Fruit fly (Drosophila melanogaster) whole organism, wandering third instar larva: ENCODE results near the gene Sod1.

Experiments
- CG32264 ChIP-seq: fragments of 200-800 bp; sonication (Bioruptor generic); optimal IDR thresholded peaks from 2 replicates; lab custom pipeline; 2016; ENCODE audit warnings: missing biosample characterization, missing genetic modification characterization
- CG9705 ChIP-seq: fragments of 200-800 bp; sonication (Bioruptor generic); optimal IDR thresholded peaks from 2 replicates; lab custom pipeline; 2018; ENCODE audit warnings: missing biosample characterization, mild to moderate bottlenecking, missing genetic modification characterization
- CrebA ChIP-seq: fragments of 200-800 bp; sonication (Bioruptor generic); optimal IDR thresholded peaks from 2 replicates; lab custom pipeline; 2016; ENCODE audit warnings: missing biosample characterization, mild to moderate bottlenecking, missing genetic modification characterization, borderline replicate concordance
- Dfd ChIP-seq: fragments of >200 bp; optimal IDR thresholded peaks from 2 replicates; lab custom pipeline; 2017; ENCODE audit warnings: missing biosample characterization, missing genetic modification characterization
- Dif ChIP-seq: fragments of 200-275, 200-300 bp; sonication (Bioruptor generic); optimal IDR thresholded peaks from 2 replicates; lab custom pipeline; 2018; ENCODE audit warnings: missing biosample characterization, missing genetic modification characterization; ENCODE audit not compliant: partially characterized antibody
- GATAd ChIP-seq: sonication (Bioruptor generic); optimal IDR thresholded peaks from 2 replicates; lab custom pipeline; 2016; ENCODE audit warnings: missing biosample characterization, missing genetic modification characterization
- HLH106 ChIP-seq: fragments of 200-800 bp; optimal IDR thresholded peaks from 3 replicates; lab custom pipeline; 2019; ENCODE audit warnings: missing biosample characterization, mild to moderate bottlenecking, missing genetic modification characterization, moderate library complexity
- Hnf4 ChIP-seq: fragments of 200-800 bp; sonication (Bioruptor generic); optimal IDR thresholded peaks from 2 replicates; lab custom pipeline; 2016; ENCODE audit warnings: missing biosample characterization, mild to moderate bottlenecking, missing genetic modification characterization
- Hr78 ChIP-seq: fragments of >200 bp; optimal IDR thresholded peaks from 2 replicates; lab custom pipeline; 2017; ENCODE audit warnings: missing biosample characterization, missing genetic modification characterization
- Hr83 ChIP-seq: fragments of 200-300 bp; sonication (Bioruptor generic); optimal IDR thresholded peaks from 2 replicates; lab custom pipeline; 2016; ENCODE audit warnings: missing biosample characterization, mild to moderate bottlenecking, missing genetic modification characterization, moderate library complexity; ENCODE audit not compliant: poor library complexity, severe bottlenecking
- Jra ChIP-seq: sonication (Bioruptor generic); optimal IDR thresholded peaks from 2 replicates; lab custom pipeline; 2016; ENCODE audit warnings: missing biosample characterization, missing genetic modification characterization
- Mio ChIP-seq: sonication (Bioruptor generic); optimal IDR thresholded peaks from 2 replicates; lab custom pipeline; 2016; ENCODE audit warnings: missing biosample characterization, missing genetic modification characterization
- Myc ChIP-seq: fragments of >200 bp; optimal IDR thresholded peaks from 2 replicates; lab custom pipeline; 2017
- N ChIP-seq: fragments of >200 bp; optimal IDR thresholded peaks from 2 replicates; lab custom pipeline; 2018; ENCODE audit warnings: missing biosample characterization, missing external identifiers, missing genetic modification characterization
- OdsH ChIP-seq: fragments of 200-800 bp; sonication (Bioruptor generic); optimal IDR thresholded peaks from 2 replicates; lab custom pipeline; 2016; ENCODE audit warnings: missing biosample characterization, mild to moderate bottlenecking, missing genetic modification characterization
- Rel ChIP-seq, 2 experiments: fragments of 200-800 bp; sonication (Bioruptor generic) in 1 of 2; optimal IDR thresholded peaks; 2 replicates in 1 of 2; 3 replicates in 1 of 2; lab custom pipeline; 2016 to 2019; ENCODE audit warnings: mild to moderate bottlenecking in 2 of 2, missing biosample characterization in 2 of 2, missing genetic modification characterization in 2 of 2, moderate library complexity in 1 of 2
- Sp1 ChIP-seq: fragments of 200-800 bp; sonication (Bioruptor generic); optimal IDR thresholded peaks from 3 replicates; lab custom pipeline; 2019; ENCODE audit warnings: missing biosample characterization, mild to moderate bottlenecking, missing genetic modification characterization, moderate library complexity
- br ChIP-seq: fragments of 200-800 bp; sonication (Bioruptor generic); optimal IDR thresholded peaks from 2 replicates; lab custom pipeline; 2016; ENCODE audit warnings: missing biosample characterization, missing genetic modification characterization
- brk ChIP-seq: fragments of 200-800 bp; sonication (Bioruptor generic); optimal IDR thresholded peaks from 2 replicates; lab custom pipeline; 2016; ENCODE audit warnings: missing biosample characterization, mild to moderate bottlenecking, missing genetic modification characterization
- dl ChIP-seq, 2 experiments: fragments of 175-275, 200-275 bp in 1 of 2; fragments of 200-275 bp in 1 of 2; sonication (Bioruptor generic); optimal IDR thresholded peaks; lab custom pipeline; 2018; ENCODE audit warnings: mild to moderate bottlenecking in 2 of 2, missing biosample characterization in 2 of 2, missing genetic modification characterization in 2 of 2, moderate library complexity in 2 of 2; ENCODE audit not compliant: partially characterized antibody in 2 of 2, insufficient read depth in 1 of 2
- dmrt93B ChIP-seq: fragments of 200-800 bp; sonication (Bioruptor generic); optimal IDR thresholded peaks from 2 replicates; lab custom pipeline; 2018; ENCODE audit warnings: missing biosample characterization, mild to moderate bottlenecking, missing genetic modification characterization
- dsf ChIP-seq: sonication (Bioruptor generic); optimal IDR thresholded peaks from 2 replicates; lab custom pipeline; 2016; ENCODE audit warnings: missing biosample characterization, missing genetic modification characterization, borderline replicate concordance
- ey ChIP-seq: fragments of 200-800 bp; sonication (Bioruptor generic); optimal IDR thresholded peaks from 2 replicates; lab custom pipeline; 2016; ENCODE audit warnings: missing biosample characterization, missing genetic modification characterization
- foxo ChIP-seq, 2 experiments: fragments of 200-800 bp; sonication (Bioruptor generic); optimal IDR thresholded peaks; 2 replicates in 1 of 2; 3 replicates in 1 of 2; lab custom pipeline; 2016 to 2017; ENCODE audit warnings: missing biosample characterization in 2 of 2, missing genetic modification characterization in 2 of 2
- fru ChIP-seq: fragments of 200-800 bp; sonication (Bioruptor generic); optimal IDR thresholded peaks from 3 replicates; lab custom pipeline; 2016; ENCODE audit warnings: missing biosample characterization, mild to moderate bottlenecking, missing genetic modification characterization
- h ChIP-seq: fragments of 200-800 bp; sonication (Bioruptor generic); optimal IDR thresholded peaks from 3 replicates; lab custom pipeline; 2016; ENCODE audit warnings: missing biosample characterization, mild to moderate bottlenecking, missing genetic modification characterization
- jim ChIP-seq: fragments of 175-275, 200-325 bp; sonication (Bioruptor generic); optimal IDR thresholded peaks from 2 replicates; lab custom pipeline; 2016; ENCODE audit warnings: missing biosample characterization, mild to moderate bottlenecking, missing genetic modification characterization
- lola ChIP-seq: fragments of >200 bp; optimal IDR thresholded peaks from 2 replicates; lab custom pipeline; 2017; ENCODE audit warnings: missing biosample characterization, missing genetic modification characterization
- pan ChIP-seq: fragments of >200 bp; optimal IDR thresholded peaks from 2 replicates; lab custom pipeline; 2017
- psq ChIP-seq: fragments of 200-800 bp; sonication (Bioruptor generic); optimal IDR thresholded peaks from 3 replicates; lab custom pipeline; 2017; ENCODE audit warnings: missing biosample characterization, mild to moderate bottlenecking, missing genetic modification characterization, moderate library complexity
- rgr ChIP-seq: fragments of 200-800 bp; sonication (Bioruptor generic); optimal IDR thresholded peaks from 3 replicates; lab custom pipeline; 2016; ENCODE audit warnings: missing biosample characterization, mild to moderate bottlenecking, missing genetic modification characterization
- sage ChIP-seq: fragments of 200-800 bp; sonication (Bioruptor generic); optimal IDR thresholded peaks from 2 replicates; lab custom pipeline; 2016; ENCODE audit warnings: missing biosample characterization, mild to moderate bottlenecking, missing genetic modification characterization
- sv ChIP-seq: fragments of 200-800 bp; sonication (Bioruptor generic); optimal IDR thresholded peaks from 3 replicates; lab custom pipeline; 2016; ENCODE audit warnings: missing biosample characterization, missing genetic modification characterization
- tai ChIP-seq: sonication (Bioruptor generic); optimal IDR thresholded peaks from 2 replicates; lab custom pipeline; 2016; ENCODE audit warnings: missing biosample characterization, missing genetic modification characterization
- usp ChIP-seq: fragments of >200 bp; optimal IDR thresholded peaks from 2 replicates; lab custom pipeline; 2017; ENCODE audit warnings: missing biosample characterization, missing genetic modification characterization
- woc ChIP-seq: sonication (Bioruptor generic); optimal IDR thresholded peaks from 2 replicates; lab custom pipeline; 2016; ENCODE audit warnings: missing biosample characterization, mild to moderate bottlenecking, missing genetic modification characterization

The Sod1 gene

DNA sequence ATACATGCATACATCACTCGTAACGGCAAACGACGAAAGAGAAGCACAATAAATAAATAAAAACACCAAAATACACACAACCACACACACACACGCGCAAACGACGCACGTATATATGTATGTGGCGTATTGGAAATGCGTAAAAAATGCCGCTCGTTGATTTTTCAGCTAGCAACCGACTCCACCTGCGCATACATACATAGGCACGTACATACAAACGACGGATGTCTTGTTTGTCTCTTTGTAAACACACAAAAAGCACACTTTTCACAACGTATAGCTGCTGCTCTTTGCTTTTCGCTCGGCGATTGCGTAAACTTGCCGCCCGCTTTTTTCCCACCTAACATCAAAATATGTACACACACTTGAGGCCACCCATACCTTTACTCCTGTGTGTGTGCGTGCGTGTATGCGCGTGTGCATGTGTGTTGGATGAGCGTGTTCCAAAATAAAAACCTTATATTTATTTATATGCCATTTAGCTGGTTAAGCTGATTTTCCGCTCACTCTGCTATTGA lies 6.4 kb upstream of the Sod1 start:
- peak; percentile 34 for TF ChIP-seq h
- TF ChIP-seq Hr78 (GFP tag; lab: Kevin White, UChicago), result no peak
- TF ChIP-seq br (GFP tag; lab: Kevin White, UChicago), result no peak
- no peak for TF ChIP-seq rgr (GFP tag; lab: Kevin White, UChicago)
- no peak for TF ChIP-seq foxo (GFP tag; optimal IDR thresholded peaks at IDR 0.05; lab: Kevin White, UChicago)
- no peak for TF ChIP-seq ey (GFP tag; lab: Kevin White, UChicago)
- no peak for TF ChIP-seq lola (GFP tag; lab: Kevin White, UChicago)
- peak; percentile 18 for TF ChIP-seq psq (GFP tag; lab: Kevin White, UChicago)
- TF ChIP-seq Hr83 (GFP tag; lab: Kevin White, UChicago), result no peak
- no peak for TF ChIP-seq HLH106
- TF ChIP-seq CG32264 (GFP tag; lab: Kevin White, UChicago), result no peak
- peak; percentile 3 for TF ChIP-seq sv
- TF ChIP-seq Dfd, result no peak
- no peak for TF ChIP-seq Mio (GFP tag; lab: Kevin White, UChicago)
- no peak for TF ChIP-seq tai (GFP tag; lab: Kevin White, UChicago)
- no peak for TF ChIP-seq CrebA (GFP tag; lab: Kevin White, UChicago)
- TF ChIP-seq CG9705 (GFP tag; lab: Kevin White, UChicago), result no peak
- TF ChIP-seq usp (GFP tag; lab: Kevin White, UChicago), result no peak
- TF ChIP-seq Dif (GFP tag; lab: Kevin White, UChicago), result no peak
- no peak for TF ChIP-seq woc
- TF ChIP-seq Jra (GFP tag; lab: Kevin White, UChicago), result no peak
- no peak for TF ChIP-seq brk (GFP tag; lab: Kevin White, UChicago)
- TF ChIP-seq Rel (GFP tag; optimal IDR thresholded peaks at IDR 0.05; lab: Kevin White, UChicago), result no peak
- no peak for TF ChIP-seq Rel (tag; optimal IDR thresholded peaks at IDR 0.05; lab: Kevin White, UChicago)
- TF ChIP-seq jim, result peak; percentile 12
- peak; percentile 82 for TF ChIP-seq N (GFP tag; lab: Kevin White, UChicago)
- no peak for TF ChIP-seq sage (GFP tag; lab: Kevin White, UChicago)

dm6 chr3L:11119396-11119900 lies 5.9 kb upstream of the Sod1 start:
- TF ChIP-seq dl (GFP tag; optimal IDR thresholded peaks at IDR 0.05; lab: Kevin White, UChicago; ENCODE audit: insufficient read depth in 1 of 2, partially characterized antibody in 2 of 2) (no peak), Rel (GFP tag; optimal IDR thresholded peaks at IDR 0.05; lab: Kevin White, UChicago) (no peak), Rel (tag; optimal IDR thresholded peaks at IDR 0.05; lab: Kevin White, UChicago) (no peak), HLH106 (peak; percentile 30), ey (GFP tag; lab: Kevin White, UChicago) (peak; percentile 18), dmrt93B (GFP tag; lab: Kevin White, UChicago) (peak; percentile 6), jim (peak; percentile 42), psq (GFP tag; lab: Kevin White, UChicago) (peak; percentile 41)

DNA sequence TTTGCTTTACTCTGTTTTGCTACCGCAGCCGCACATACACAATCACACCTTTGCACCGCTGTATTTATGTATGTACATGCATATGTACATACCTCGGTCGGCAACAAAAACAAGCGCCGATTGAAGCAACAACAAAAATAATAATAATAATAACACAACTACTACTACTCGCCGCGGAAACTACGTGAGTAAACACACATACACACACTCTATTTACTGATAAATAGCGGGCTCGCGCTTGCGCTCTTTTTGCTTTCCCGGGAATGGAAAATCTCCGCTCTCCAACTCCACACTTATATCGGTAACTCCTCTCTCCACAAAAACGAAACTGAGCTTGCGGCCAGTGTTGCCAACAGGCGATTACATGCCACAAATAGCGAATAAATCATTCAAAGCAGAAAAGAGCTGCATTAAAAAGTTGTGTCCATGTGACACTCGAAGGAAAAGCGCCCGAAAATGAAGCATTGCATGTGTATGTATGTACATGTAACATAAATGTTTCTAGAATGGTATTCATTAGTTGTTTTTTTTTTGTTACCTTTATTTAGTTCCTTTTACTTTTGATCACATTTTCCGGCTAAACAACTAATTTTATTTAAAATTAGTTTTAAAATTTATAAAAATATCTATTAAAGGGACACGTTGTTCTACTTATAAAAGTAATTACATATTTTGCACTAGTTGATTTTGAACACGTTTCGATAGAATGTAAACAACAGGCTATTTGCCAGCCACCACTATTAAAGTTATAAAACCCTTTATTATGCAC lies 5.3 kb upstream of the Sod1 start:
- no peak for TF ChIP-seq ey (GFP tag; lab: Kevin White, UChicago)
- TF ChIP-seq Hr83 (GFP tag; lab: Kevin White, UChicago), result peak; percentile 1
- no peak for TF ChIP-seq CrebA (GFP tag; lab: Kevin White, UChicago)
- TF ChIP-seq brk (GFP tag; lab: Kevin White, UChicago), result no peak
- TF ChIP-seq HLH106, result no peak
- TF ChIP-seq psq (GFP tag; lab: Kevin White, UChicago), result peak; percentile 46
- no peak for TF ChIP-seq usp (GFP tag; lab: Kevin White, UChicago)
- peak; percentile 28 for TF ChIP-seq OdsH (GFP tag; lab: Kevin White, UChicago)
- TF ChIP-seq Hnf4 (GFP tag; lab: Kevin White, UChicago), result peak; percentile 11
- TF ChIP-seq Myc, result no peak
- TF ChIP-seq sv, result peak; percentile 34
- no peak for TF ChIP-seq jim
- TF ChIP-seq GATAd (GFP tag; lab: Kevin White, UChicago), result no peak
- TF ChIP-seq CG9705 (GFP tag; lab: Kevin White, UChicago), result peak; percentile 23
- peak; percentile 43 for TF ChIP-seq h
- TF ChIP-seq Dif (GFP tag; lab: Kevin White, UChicago), result peak; percentile 69
- no peak for TF ChIP-seq N (GFP tag; lab: Kevin White, UChicago)
- TF ChIP-seq fru, result no peak
- TF ChIP-seq dsf, result no peak
- peak; percentile 16 for TF ChIP-seq Sp1 (GFP tag; lab: Kevin White, UChicago)
- peak in 1 of 2 experiments; percentile 25 for TF ChIP-seq foxo (GFP tag; optimal IDR thresholded peaks at IDR 0.05; lab: Kevin White, UChicago)
- TF ChIP-seq dl (GFP tag; optimal IDR thresholded peaks at IDR 0.05; lab: Kevin White, UChicago; ENCODE audit: insufficient read depth in 1 of 2, partially characterized antibody in 2 of 2), result peak in 1 of 2 experiments; percentile 51
- TF ChIP-seq dmrt93B (GFP tag; lab: Kevin White, UChicago), result no peak
- TF ChIP-seq rgr (GFP tag; lab: Kevin White, UChicago), result peak; percentile 27
- peak; percentile 33 for TF ChIP-seq sage (GFP tag; lab: Kevin White, UChicago)
- TF ChIP-seq Jra (GFP tag; lab: Kevin White, UChicago), result peak; percentile 6
- no peak for TF ChIP-seq tai (GFP tag; lab: Kevin White, UChicago)
- TF ChIP-seq Dfd, result no peak
- no peak for TF ChIP-seq pan (lab: Kevin White, UChicago)
